Worm (Caenorhabditis elegans) whole organism, L2 larva: ENCODE measurements around the gene moc-5.

ENCODE experiments used
- F13H6.1 ChIP-seq: sonication (generic microtip); optimal IDR thresholded peaks from 2 replicates; lab custom pipeline; 2016; ENCODE audit warnings: missing genetic modification characterization, missing compliant biosample characterization
- ceh-82 ChIP-seq: fragments of 150-350 bp; optimal IDR thresholded peaks from 2 replicates; lab custom pipeline; 2014; ENCODE audit warnings: missing biosample characterization, missing genetic modification characterization
- egl-27 ChIP-seq: sonication (generic microtip); optimal IDR thresholded peaks from 3 replicates; lab custom pipeline; 2017; ENCODE audit warnings: missing biosample characterization, missing genetic modification reagents, missing genetic modification characterization
- elt-1 ChIP-seq: fragments of 150-350 bp; optimal IDR thresholded peaks from 2 replicates; lab custom pipeline; 2014; ENCODE audit warnings: missing biosample characterization, missing genetic modification characterization
- fos-1 ChIP-seq: fragments of 150-350 bp; optimal IDR thresholded peaks from 2 replicates; lab custom pipeline; 2014; ENCODE audit warnings: missing biosample characterization, missing genetic modification characterization
- lsy-2 ChIP-seq, 2 experiments: fragments of 150-350 bp in 1 of 2; sonication (generic microtip) in 1 of 2; optimal IDR thresholded peaks; 2 replicates each; lab custom pipeline; 2014 to 2017; ENCODE audit warnings: missing biosample characterization in 2 of 2, missing genetic modification characterization in 2 of 2
- nhr-11 ChIP-seq: fragments of 150-350 bp; optimal IDR thresholded peaks from 2 replicates; lab custom pipeline; 2014; ENCODE audit warnings: missing biosample characterization, missing genetic modification characterization
- nhr-12 ChIP-seq: fragments of 150-350 bp; optimal IDR thresholded peaks from 2 replicates; lab custom pipeline; 2014; ENCODE audit warnings: missing biosample characterization, missing genetic modification characterization
- nhr-237 ChIP-seq: fragments of 150-350 bp; optimal IDR thresholded peaks from 2 replicates; lab custom pipeline; 2014; ENCODE audit warnings: missing biosample characterization, missing genetic modification characterization
- unc-62 ChIP-seq: fragments of 150-350 bp; optimal IDR thresholded peaks from 2 replicates; lab custom pipeline; 2014; ENCODE audit warnings: missing biosample characterization, missing genetic modification reagents, missing genetic modification characterization
- zag-1 ChIP-seq: fragments of 150-350 bp; optimal IDR thresholded peaks from 2 replicates; lab custom pipeline; 2014; ENCODE audit warnings: missing biosample characterization, missing genetic modification characterization

ce11 chrX:9568574-9568973 lies 2.8 kb upstream of the moc-5 start:
- TF ChIP-seq nhr-11 (tag; lab: Kevin White, UChicago) (no peak), egl-27 (no peak), nhr-237 (tag; lab: Kevin White, UChicago) (no peak), ceh-82 (tag; lab: Kevin White, UChicago) (no peak), lsy-2 (tag; optimal IDR thresholded peaks at IDR 0.05; lab: Kevin White, UChicago) (no peak), nhr-12 (no peak), unc-62 (GFP tag; lab: Kevin White, UChicago) (no peak), elt-1 (tag; lab: Kevin White, UChicago) (no peak), zag-1 (tag; lab: Kevin White, UChicago) (no peak), fos-1 (tag; lab: Kevin White, UChicago) (peak; percentile 36), F13H6.1 (tag; lab: Kevin White, UChicago) (no peak)
